Fruit fly (Drosophila melanogaster) whole organism, adult: ENCODE data around the gene Idh3a.

Experiments
- CG12768 ChIP-seq: fragments of 200-800 bp; sonication (Bioruptor generic); optimal IDR thresholded peaks from 2 replicates; lab custom pipeline; 2017; ENCODE audit warnings: missing biosample characterization, missing genetic modification characterization, mild to moderate bottlenecking, moderate library complexity, missing genetic modification reagents
- CG33017 ChIP-seq: fragments of 200-800 bp; sonication (Bioruptor generic); optimal IDR thresholded peaks from 2 replicates; lab custom pipeline; 2018; ENCODE audit warnings: missing biosample characterization, mild to moderate bottlenecking, missing genetic modification characterization, moderate library complexity
- CG5204 ChIP-seq: fragments of 200-800 bp; sonication (Bioruptor generic); optimal IDR thresholded peaks from 2 replicates; lab custom pipeline; 2016; ENCODE audit warnings: missing biosample characterization, missing genetic modification characterization
- kay ChIP-seq: fragments of 200-800 bp; sonication (Bioruptor generic); peaks from one replicate; lab custom pipeline; 2016; ENCODE audit warnings: missing biosample characterization, missing genetic modification characterization, borderline replicate concordance
- pad ChIP-seq: fragments of 200-800 bp; sonication (Bioruptor generic); optimal IDR thresholded peaks from 3 replicates; lab custom pipeline; 2017; ENCODE audit warnings: missing biosample characterization, missing genetic modification characterization, mild to moderate bottlenecking, moderate library complexity, missing genetic modification reagents

dm6 chrX:19521753-19522383, at the start of gene Idh3a, which contains the start of gene CoRest:
- TF ChIP-seq CG12768 (GFP tag; lab: Kevin White, UChicago) (no peak), pad (GFP tag; lab: Kevin White, UChicago) (peak; percentile 24), CG33017 (no peak), kay (GFP tag; lab: Kevin White, UChicago) (no peak), CG5204 (GFP tag; lab: Kevin White, UChicago) (no peak)
